Fruit fly (Drosophila melanogaster): ENCODE results near the gene CG32241.

The CG32241 gene

dm6 chr3L:4474946-4475470, 8.6 kb upstream of the CG32241 start (continued):
- TF ChIP-seq gce (GFP tag; IDR thresholded peaks at IDR 0.05) (peak; percentile 89; the same call in 2 of the 3 replicates), slbo (GFP tag; IDR thresholded peaks at IDR 0.05) (no peak), CG6791 (GFP tag; IDR thresholded peaks at IDR 0.05; ENCODE audit: partially characterized antibody) (no peak), Blimp-1 (GFP tag; optimal IDR thresholded peaks at IDR 0.05) (peak; percentile 73), CG12104 (GFP tag; optimal IDR thresholded peaks at IDR 0.05) (peak; percentile 74), bab2 (GFP tag; optimal IDR thresholded peaks at IDR 0.05) (peak; percentile 2), CG9727 (GFP tag; optimal IDR thresholded peaks at IDR 0.05) (peak; percentile 68), PHDP (tag; optimal IDR thresholded peaks at IDR 0.05) (peak; percentile 93), zf30C (GFP tag; optimal IDR thresholded peaks at IDR 0.05) (peak; percentile 30), mam (GFP tag; optimal IDR thresholded peaks at IDR 0.05) (peak; percentile 21), Aef1 (GFP tag; IDR thresholded peaks at IDR 0.05) (no peak), Sry-β (GFP tag; optimal IDR thresholded peaks at IDR 0.05) (peak; percentile 67), zfh2 (GFP tag; optimal IDR thresholded peaks at IDR 0.05) (no peak), inv (GFP tag; IDR thresholded peaks at IDR 0.05; ENCODE audit: partially characterized antibody) (no peak), phol (tag; optimal IDR thresholded peaks at IDR 0.05) (peak; percentile 75), Hsf (GFP tag; optimal IDR thresholded peaks at IDR 0.05) (peak; percentile 72), Oaz (GFP tag; IDR thresholded peaks at IDR 0.05) (no peak), CG17829 (tag; optimal IDR thresholded peaks at IDR 0.05) (no peak), sob (GFP tag; IDR thresholded peaks at IDR 0.05) (peak; percentile 80), her (GFP tag; optimal IDR thresholded peaks at IDR 0.05) (peak; percentile 37), CG14014 (GFP tag; IDR thresholded peaks at IDR 0.05) (peak; percentile 68; the same call in 1 of the 2 replicates), CG18476 (GFP tag; optimal IDR thresholded peaks at IDR 0.05) (peak; percentile 32), bigmax (GFP tag; optimal IDR thresholded peaks at IDR 0.05) (peak; percentile 79), Dfd (GFP tag; optimal IDR thresholded peaks at IDR 0.05) (no peak), Nf-YC (tag; optimal IDR thresholded peaks at IDR 0.05) (peak; percentile 42), CG17361 (GFP tag; IDR thresholded peaks at IDR 0.05) (no peak; the same call in 2 of the 3 replicates), bbx (GFP tag; IDR thresholded peaks at IDR 0.05; ENCODE audit: partially characterized antibody) (no peak), CG8924 (tag; optimal IDR thresholded peaks at IDR 0.05) (no peak), CG7745 (tag; optimal IDR thresholded peaks at IDR 0.05) (no peak), hb (GFP tag; IDR thresholded peaks at IDR 0.05; ENCODE audit: partially characterized antibody) (no peak), ase (GFP tag; IDR thresholded peaks at IDR 0.05) (peak; percentile 51; the same call in 2 of the 3 replicates), dmrt99B (tag; optimal IDR thresholded peaks at IDR 0.05) (peak; percentile 72), Antp (GFP tag; optimal IDR thresholded peaks at IDR 0.05) (no peak), CG13424 (tag; optimal IDR thresholded peaks at IDR 0.05) (peak; percentile 64), CG12071 (GFP tag; optimal IDR thresholded peaks at IDR 0.05) (peak; percentile 97), Rfx (GFP tag; IDR thresholded peaks at IDR 0.05) (peak; percentile 74), HLH54F (GFP tag; optimal IDR thresholded peaks at IDR 0.05) (peak; percentile 14), dmrt11E (tag; optimal IDR thresholded peaks at IDR 0.05) (peak; percentile 37), HmgD (GFP tag; optimal IDR thresholded peaks at IDR 0.05) (no peak), Taf1 (GFP tag; IDR thresholded peaks at IDR 0.05) (0 out of 2 replicates have a peak, but pooled peaks have one; percentile 13), CG4820 (GFP tag; optimal IDR thresholded peaks at IDR 0.05) (peak; percentile 14), unc-4 (GFP tag; IDR thresholded peaks at IDR 0.05; ENCODE audit: partially characterized antibody) (no peak), Camta (GFP tag; optimal IDR thresholded peaks at IDR 0.05) (peak; percentile 79), CG16779 (GFP tag; IDR thresholded peaks at IDR 0.05) (0 out of 2 replicates have a peak, but pooled peaks have one; percentile 34), h (optimal IDR thresholded peaks at IDR 0.05) (no peak), Elba2 (GFP tag; optimal IDR thresholded peaks at IDR 0.05) (no peak), C15 (GFP tag; IDR thresholded peaks at IDR 0.05) (0 out of 3 replicates have a peak, but pooled peaks have one; percentile 60), sima (GFP tag; optimal IDR thresholded peaks at IDR 0.05) (peak; percentile 66), CG34224 (GFP tag; IDR thresholded peaks at IDR 0.05; ENCODE audit: partially characterized antibody) (no peak), CTCF (GFP tag; optimal IDR thresholded peaks at IDR 0.05) (peak; percentile 69), stc (GFP tag; IDR thresholded peaks at IDR 0.05) (peak; percentile 78; the same call in 1 of the 2 replicates)
